Fruit fly (Drosophila melanogaster) whole organism, wandering third instar larva: ENCODE results near the gene CG8043.

Experiments used
- CG32264 ChIP-seq: fragments of 200-800 bp; sonication (Bioruptor generic); optimal IDR thresholded peaks from 2 replicates; lab custom pipeline; 2016; ENCODE audit warnings: missing biosample characterization, missing genetic modification characterization
- CrebA ChIP-seq: fragments of 200-800 bp; sonication (Bioruptor generic); optimal IDR thresholded peaks from 2 replicates; lab custom pipeline; 2016; ENCODE audit warnings: missing biosample characterization, mild to moderate bottlenecking, missing genetic modification characterization, borderline replicate concordance
- Hr78 ChIP-seq: fragments of >200 bp; optimal IDR thresholded peaks from 2 replicates; lab custom pipeline; 2017; ENCODE audit warnings: missing biosample characterization, missing genetic modification characterization
- jim ChIP-seq: fragments of 175-275, 200-325 bp; sonication (Bioruptor generic); optimal IDR thresholded peaks from 2 replicates; lab custom pipeline; 2016; ENCODE audit warnings: missing biosample characterization, mild to moderate bottlenecking, missing genetic modification characterization
- pan ChIP-seq: fragments of >200 bp; optimal IDR thresholded peaks from 2 replicates; lab custom pipeline; 2017
- usp ChIP-seq: fragments of >200 bp; optimal IDR thresholded peaks from 2 replicates; lab custom pipeline; 2017; ENCODE audit warnings: missing biosample characterization, missing genetic modification characterization

- TF ChIP-seq jim (GFP tag; lab: Kevin White, UChicago) (no peak), usp (GFP tag; lab: Kevin White, UChicago) (no peak), CrebA (GFP tag; lab: Kevin White, UChicago) (no peak), pan (no peak), CG32264 (no peak), Hr78 (no peak)
These were observed 40.9 kb upstream of the CG8043 start, which contains the start of gene Or85e for dm6 chr3R:8635778-8636177.
